Worm (Caenorhabditis elegans) whole organism, L1 larva: ENCODE data around the gene lact-8.

Source experiments
- blmp-1 ChIP-seq: fragments of 150-350 bp; optimal IDR thresholded peaks from 2 replicates; lab custom pipeline; 2014; ENCODE audit warnings: missing biosample characterization, missing genetic modification characterization
- elt-3 ChIP-seq, 6 experiments: fragments of 150-350 bp in 1 of 6; sonication (generic microtip); optimal IDR thresholded peaks; 2 replicates each; lab custom pipeline; 2017 to 2018; ENCODE audit warnings: missing biosample characterization in 6 of 6, missing genetic modification characterization in 6 of 6, inconsistent platforms in 1 of 6
- jun-1 ChIP-seq: fragments of 150-350 bp; optimal IDR thresholded peaks from 2 replicates; lab custom pipeline; 2014; ENCODE audit warnings: missing biosample characterization, missing genetic modification reagents, missing genetic modification characterization
- lin-13 ChIP-seq: fragments of 150-350 bp; optimal IDR thresholded peaks from 2 replicates; lab custom pipeline; 2014; ENCODE audit warnings: missing biosample characterization, missing genetic modification reagents, missing genetic modification characterization
- nhr-11 ChIP-seq: fragments of 150-350 bp; optimal IDR thresholded peaks from 2 replicates; lab custom pipeline; 2014; ENCODE audit warnings: missing biosample characterization, missing genetic modification characterization
- zag-1 ChIP-seq: fragments of 150-350 bp; optimal IDR thresholded peaks from 2 replicates; lab custom pipeline; 2014; ENCODE audit warnings: missing biosample characterization, missing genetic modification characterization

DNA sequence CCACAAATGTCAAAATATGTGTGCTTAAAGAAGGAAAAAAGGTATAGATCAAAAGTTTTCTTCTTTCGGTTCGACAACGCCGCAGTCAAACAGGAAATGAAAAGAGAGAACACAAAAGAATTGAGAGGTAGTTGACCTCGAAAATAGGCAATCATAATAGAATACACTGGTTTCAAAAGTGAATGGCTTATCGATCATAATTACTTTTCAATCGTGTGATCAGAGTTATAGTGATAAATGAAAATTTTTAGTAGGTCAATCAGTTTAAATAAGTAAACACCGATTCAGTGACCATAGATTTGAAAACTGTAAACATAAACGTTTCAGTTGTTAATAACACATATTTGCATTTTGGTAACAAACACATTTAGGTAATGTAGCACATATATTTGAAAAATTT lies 23.0 kb downstream of the lact-8 start:
- TF ChIP-seq lin-13 (no peak), nhr-11 (tag; lab: Kevin White, UChicago) (no peak), jun-1 (tag; lab: Kevin White, UChicago) (no peak), elt-3 (tag; optimal IDR thresholded peaks at IDR 0.05; lab: Kevin White, UChicago) (no peak), zag-1 (tag; lab: Kevin White, UChicago) (no peak), blmp-1 (tag; lab: Kevin White, UChicago) (peak; percentile 58)
